Worm (Caenorhabditis elegans) whole organism, young adult: Measurements from ENCODE around the gene Y32B12C.1.

Experiments
- B0261.1 ChIP-seq: sonication (generic microtip); optimal IDR thresholded peaks from 2 replicates; lab custom pipeline; 2016; ENCODE audit warnings: mild to moderate bottlenecking, missing genetic modification characterization, moderate library complexity, missing compliant biosample characterization
- D2030.7 ChIP-seq: fragments of 200-800 bp; sonication (Bioruptor generic); IDR thresholded peaks from 2 replicates; pipeline ENCODE4 v1.3.6; 2022; ENCODE audit warnings: missing genetic modification reagents, missing genetic modification characterization, missing compliant biosample characterization
- Y79H2A.3 ChIP-seq: fragments of 200-800 bp; sonication (Bioruptor generic); conservative IDR thresholded peaks from 2 replicates; pipeline ENCODE4 v1.3.6; 2022; ENCODE audit warnings: missing genetic modification reagents, missing genetic modification characterization, missing compliant biosample characterization
- atf-7 ChIP-seq: sonication (generic microtip); optimal IDR thresholded peaks from 2 replicates; lab custom pipeline; 2017; ENCODE audit warnings: mild to moderate bottlenecking, missing genetic modification characterization, missing compliant biosample characterization
- attf-5 ChIP-seq: fragments of 200-800 bp; sonication (Bioruptor generic); optimal IDR thresholded peaks from 2 replicates; lab custom pipeline; 2018; ENCODE audit warnings: mild to moderate bottlenecking, missing genetic modification characterization, missing compliant biosample characterization
- die-1 ChIP-seq: sonication (generic microtip); optimal IDR thresholded peaks from 2 replicates; lab custom pipeline; 2016; ENCODE audit warnings: missing genotype, mild to moderate bottlenecking, missing genetic modification characterization, missing compliant biosample characterization
- lsl-1 ChIP-seq: fragments of 200-800 bp; sonication (Bioruptor generic); optimal IDR thresholded peaks from 2 replicates; lab custom pipeline; 2018; ENCODE audit warnings: mild to moderate bottlenecking, missing genetic modification characterization, moderate library complexity, missing compliant biosample characterization
- madf-3 ChIP-seq: fragments of 200-800 bp; sonication (Bioruptor generic); IDR thresholded peaks from 2 replicates; pipeline ENCODE4 v1.3.6; 2022; ENCODE audit warnings: missing genetic modification reagents, missing genetic modification characterization, missing compliant biosample characterization
- nfyb-1 ChIP-seq: fragments of 200-800 bp; sonication (Bioruptor generic); IDR thresholded peaks from 2 replicates; pipeline ENCODE4 v1.3.6; 2022; ENCODE audit warnings: missing genetic modification reagents, missing genetic modification characterization, missing compliant biosample characterization
- nhr-80 ChIP-seq: sonication (generic microtip); optimal IDR thresholded peaks from 2 replicates; lab custom pipeline; 2016; ENCODE audit warnings: missing genetic modification characterization, missing compliant biosample characterization
- nhr-90 ChIP-seq: sonication (generic microtip); optimal IDR thresholded peaks from 2 replicates; lab custom pipeline; 2016; ENCODE audit warnings: missing genotype, mild to moderate bottlenecking, missing genetic modification characterization, missing compliant biosample characterization
- sdz-38 ChIP-seq: sonication (generic microtip); optimal IDR thresholded peaks from 2 replicates; lab custom pipeline; 2016; ENCODE audit warnings: missing genotype, missing genetic modification characterization, missing compliant biosample characterization
- snpc-4 ChIP-seq, 5 experiments: fragments of 150-350 bp in 1 of 5; sonication (generic microtip) in 4 of 5; optimal IDR thresholded peaks; 2 replicates each; lab custom pipeline; 2014 to 2018; ENCODE audit warnings: missing genetic modification characterization in 5 of 5, missing biosample characterization in 3 of 5, antibody characterized with exemption in 2 of 5, mild to moderate bottlenecking in 2 of 5, missing compliant biosample characterization in 2 of 5, missing genotype in 2 of 5, moderate library complexity in 2 of 5, missing genetic modification reagents in 1 of 5

ce11 chrV:16646372-16646771 is 40.0 kb downstream of the Y32B12C.1 start, which contains the start of gene W06G6.9:
- TF ChIP-seq lsl-1 (GFP tag; lab: Kevin White, UChicago) (no peak), nhr-90 (tag; lab: Kevin White, UChicago) (no peak), nhr-80 (tag; lab: Kevin White, UChicago) (no peak), sdz-38 (no peak), Y79H2A.3 (GFP tag; lab: Robert Waterston, UW) (no peak), madf-3 (GFP tag; lab: Robert Waterston, UW) (no peak), snpc-4 (GFP tag; optimal IDR thresholded peaks at IDR 0.05; lab: Kevin White, UChicago) (no peak), snpc-4 (tag; optimal IDR thresholded peaks at IDR 0.05; lab: Kevin White, UChicago) (no peak), attf-5 (no peak), die-1 (no peak), nfyb-1 (GFP tag; lab: Robert Waterston, UW) (no peak), D2030.7 (GFP tag; lab: Robert Waterston, UW) (no peak), atf-7 (no peak), B0261.1 (tag; lab: Kevin White, UChicago) (no peak)
